Fruit fly (Drosophila melanogaster) whole organism, wandering third instar larva: Measurements from ENCODE around the gene CG13926.

ENCODE experiments used
- Abd-B ChIP-seq: fragments of >200 bp; optimal IDR thresholded peaks from 2 replicates; lab custom pipeline; 2017; ENCODE audit warnings: missing biosample characterization, missing genetic modification characterization
- CG32264 ChIP-seq: fragments of 200-800 bp; sonication (Bioruptor generic); optimal IDR thresholded peaks from 2 replicates; lab custom pipeline; 2016; ENCODE audit warnings: missing biosample characterization, missing genetic modification characterization
- CG9705 ChIP-seq: fragments of 200-800 bp; sonication (Bioruptor generic); optimal IDR thresholded peaks from 2 replicates; lab custom pipeline; 2018; ENCODE audit warnings: missing biosample characterization, mild to moderate bottlenecking, missing genetic modification characterization
- CrebA ChIP-seq: fragments of 200-800 bp; sonication (Bioruptor generic); optimal IDR thresholded peaks from 2 replicates; lab custom pipeline; 2016; ENCODE audit warnings: missing biosample characterization, mild to moderate bottlenecking, missing genetic modification characterization, borderline replicate concordance
- Dfd ChIP-seq: fragments of >200 bp; optimal IDR thresholded peaks from 2 replicates; lab custom pipeline; 2017; ENCODE audit warnings: missing biosample characterization, missing genetic modification characterization
- Dif ChIP-seq: fragments of 200-275, 200-300 bp; sonication (Bioruptor generic); optimal IDR thresholded peaks from 2 replicates; lab custom pipeline; 2018; ENCODE audit warnings: missing biosample characterization, missing genetic modification characterization; ENCODE audit not compliant: partially characterized antibody
- GATAd ChIP-seq: sonication (Bioruptor generic); optimal IDR thresholded peaks from 2 replicates; lab custom pipeline; 2016; ENCODE audit warnings: missing biosample characterization, missing genetic modification characterization
- HLH106 ChIP-seq: fragments of 200-800 bp; optimal IDR thresholded peaks from 3 replicates; lab custom pipeline; 2019; ENCODE audit warnings: missing biosample characterization, mild to moderate bottlenecking, missing genetic modification characterization, moderate library complexity
- Hnf4 ChIP-seq: fragments of 200-800 bp; sonication (Bioruptor generic); optimal IDR thresholded peaks from 2 replicates; lab custom pipeline; 2016; ENCODE audit warnings: missing biosample characterization, mild to moderate bottlenecking, missing genetic modification characterization
- Hr78 ChIP-seq: fragments of >200 bp; optimal IDR thresholded peaks from 2 replicates; lab custom pipeline; 2017; ENCODE audit warnings: missing biosample characterization, missing genetic modification characterization
- Hr83 ChIP-seq: fragments of 200-300 bp; sonication (Bioruptor generic); optimal IDR thresholded peaks from 2 replicates; lab custom pipeline; 2016; ENCODE audit warnings: missing biosample characterization, mild to moderate bottlenecking, missing genetic modification characterization, moderate library complexity; ENCODE audit not compliant: poor library complexity, severe bottlenecking
- Jra ChIP-seq: sonication (Bioruptor generic); optimal IDR thresholded peaks from 2 replicates; lab custom pipeline; 2016; ENCODE audit warnings: missing biosample characterization, missing genetic modification characterization
- Mio ChIP-seq: sonication (Bioruptor generic); optimal IDR thresholded peaks from 2 replicates; lab custom pipeline; 2016; ENCODE audit warnings: missing biosample characterization, missing genetic modification characterization
- N ChIP-seq: fragments of >200 bp; optimal IDR thresholded peaks from 2 replicates; lab custom pipeline; 2018; ENCODE audit warnings: missing biosample characterization, missing external identifiers, missing genetic modification characterization
- OdsH ChIP-seq: fragments of 200-800 bp; sonication (Bioruptor generic); optimal IDR thresholded peaks from 2 replicates; lab custom pipeline; 2016; ENCODE audit warnings: missing biosample characterization, mild to moderate bottlenecking, missing genetic modification characterization
- Rel ChIP-seq, 2 experiments: fragments of 200-800 bp; sonication (Bioruptor generic) in 1 of 2; optimal IDR thresholded peaks; 2 replicates in 1 of 2; 3 replicates in 1 of 2; lab custom pipeline; 2016 to 2019; ENCODE audit warnings: mild to moderate bottlenecking in 2 of 2, missing biosample characterization in 2 of 2, missing genetic modification characterization in 2 of 2, moderate library complexity in 1 of 2
- Sp1 ChIP-seq: fragments of 200-800 bp; sonication (Bioruptor generic); optimal IDR thresholded peaks from 3 replicates; lab custom pipeline; 2019; ENCODE audit warnings: missing biosample characterization, mild to moderate bottlenecking, missing genetic modification characterization, moderate library complexity
- Vsx2 ChIP-seq: fragments of 200-300, 225-300 bp; sonication (Bioruptor generic); optimal IDR thresholded peaks from 2 replicates; lab custom pipeline; 2018; ENCODE audit warnings: missing biosample characterization, missing genetic modification characterization; ENCODE audit not compliant: partially characterized antibody
- br ChIP-seq: fragments of 200-800 bp; sonication (Bioruptor generic); optimal IDR thresholded peaks from 2 replicates; lab custom pipeline; 2016; ENCODE audit warnings: missing biosample characterization, missing genetic modification characterization
- brk ChIP-seq: fragments of 200-800 bp; sonication (Bioruptor generic); optimal IDR thresholded peaks from 2 replicates; lab custom pipeline; 2016; ENCODE audit warnings: missing biosample characterization, mild to moderate bottlenecking, missing genetic modification characterization
- dl ChIP-seq, 2 experiments: fragments of 175-275, 200-275 bp in 1 of 2; fragments of 200-275 bp in 1 of 2; sonication (Bioruptor generic); optimal IDR thresholded peaks; lab custom pipeline; 2018; ENCODE audit warnings: mild to moderate bottlenecking in 2 of 2, missing biosample characterization in 2 of 2, missing genetic modification characterization in 2 of 2, moderate library complexity in 2 of 2; ENCODE audit not compliant: partially characterized antibody in 2 of 2, insufficient read depth in 1 of 2
- dmrt93B ChIP-seq: fragments of 200-800 bp; sonication (Bioruptor generic); optimal IDR thresholded peaks from 2 replicates; lab custom pipeline; 2018; ENCODE audit warnings: missing biosample characterization, mild to moderate bottlenecking, missing genetic modification characterization
- dsf ChIP-seq: sonication (Bioruptor generic); optimal IDR thresholded peaks from 2 replicates; lab custom pipeline; 2016; ENCODE audit warnings: missing biosample characterization, missing genetic modification characterization, borderline replicate concordance
- ey ChIP-seq: fragments of 200-800 bp; sonication (Bioruptor generic); optimal IDR thresholded peaks from 2 replicates; lab custom pipeline; 2016; ENCODE audit warnings: missing biosample characterization, missing genetic modification characterization
- foxo ChIP-seq, 2 experiments: fragments of 200-800 bp; sonication (Bioruptor generic); optimal IDR thresholded peaks; 2 replicates in 1 of 2; 3 replicates in 1 of 2; lab custom pipeline; 2016 to 2017; ENCODE audit warnings: missing biosample characterization in 2 of 2, missing genetic modification characterization in 2 of 2
- fru ChIP-seq: fragments of 200-800 bp; sonication (Bioruptor generic); optimal IDR thresholded peaks from 3 replicates; lab custom pipeline; 2016; ENCODE audit warnings: missing biosample characterization, mild to moderate bottlenecking, missing genetic modification characterization
- h ChIP-seq: fragments of 200-800 bp; sonication (Bioruptor generic); optimal IDR thresholded peaks from 3 replicates; lab custom pipeline; 2016; ENCODE audit warnings: missing biosample characterization, mild to moderate bottlenecking, missing genetic modification characterization
- jim ChIP-seq: fragments of 175-275, 200-325 bp; sonication (Bioruptor generic); optimal IDR thresholded peaks from 2 replicates; lab custom pipeline; 2016; ENCODE audit warnings: missing biosample characterization, mild to moderate bottlenecking, missing genetic modification characterization
- lola ChIP-seq: fragments of >200 bp; optimal IDR thresholded peaks from 2 replicates; lab custom pipeline; 2017; ENCODE audit warnings: missing biosample characterization, missing genetic modification characterization
- pan ChIP-seq: fragments of >200 bp; optimal IDR thresholded peaks from 2 replicates; lab custom pipeline; 2017
- psq ChIP-seq: fragments of 200-800 bp; sonication (Bioruptor generic); optimal IDR thresholded peaks from 3 replicates; lab custom pipeline; 2017; ENCODE audit warnings: missing biosample characterization, mild to moderate bottlenecking, missing genetic modification characterization, moderate library complexity
- rgr ChIP-seq: fragments of 200-800 bp; sonication (Bioruptor generic); optimal IDR thresholded peaks from 3 replicates; lab custom pipeline; 2016; ENCODE audit warnings: missing biosample characterization, mild to moderate bottlenecking, missing genetic modification characterization
- sage ChIP-seq: fragments of 200-800 bp; sonication (Bioruptor generic); optimal IDR thresholded peaks from 2 replicates; lab custom pipeline; 2016; ENCODE audit warnings: missing biosample characterization, mild to moderate bottlenecking, missing genetic modification characterization
- sv ChIP-seq: fragments of 200-800 bp; sonication (Bioruptor generic); optimal IDR thresholded peaks from 3 replicates; lab custom pipeline; 2016; ENCODE audit warnings: missing biosample characterization, missing genetic modification characterization
- tai ChIP-seq: sonication (Bioruptor generic); optimal IDR thresholded peaks from 2 replicates; lab custom pipeline; 2016; ENCODE audit warnings: missing biosample characterization, missing genetic modification characterization
- usp ChIP-seq: fragments of >200 bp; optimal IDR thresholded peaks from 2 replicates; lab custom pipeline; 2017; ENCODE audit warnings: missing biosample characterization, missing genetic modification characterization
- woc ChIP-seq: sonication (Bioruptor generic); optimal IDR thresholded peaks from 2 replicates; lab custom pipeline; 2016; ENCODE audit warnings: missing biosample characterization, mild to moderate bottlenecking, missing genetic modification characterization

The CG13926 gene

DNA sequence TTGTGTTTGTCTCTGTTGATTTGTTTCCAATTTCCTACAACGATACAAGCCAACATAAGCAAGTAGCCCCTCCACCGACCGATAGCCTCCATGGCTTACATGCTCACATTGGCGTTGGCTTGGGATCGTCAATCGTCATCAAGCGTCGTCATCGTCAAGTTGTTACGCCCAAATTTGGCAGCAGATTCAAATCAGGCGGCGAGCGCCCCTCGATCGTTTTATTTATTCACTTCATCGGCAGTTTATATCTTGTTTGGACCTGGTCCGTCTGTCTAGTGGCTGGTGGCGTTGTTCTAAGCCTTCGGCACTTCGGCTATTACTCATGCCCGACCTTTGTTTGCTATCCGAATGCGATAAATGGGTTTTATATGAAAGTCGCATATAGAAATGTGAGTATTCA, 27.8 kb downstream of the CG13926 start:
- no peak for TF ChIP-seq sv (GFP tag; lab: Kevin White, UChicago)
- TF ChIP-seq HLH106 (tag; lab: Kevin White, UChicago), result no peak
- TF ChIP-seq dmrt93B, result no peak
- TF ChIP-seq foxo (GFP tag; optimal IDR thresholded peaks at IDR 0.05; lab: Kevin White, UChicago), result no peak
- TF ChIP-seq dl (GFP tag; optimal IDR thresholded peaks at IDR 0.05; lab: Kevin White, UChicago; ENCODE audit: insufficient read depth in 1 of 2, partially characterized antibody in 2 of 2), result no peak
- no peak for TF ChIP-seq Hr83
- TF ChIP-seq Mio (GFP tag; lab: Kevin White, UChicago), result no peak
- TF ChIP-seq Dif (GFP tag; lab: Kevin White, UChicago), result no peak
- TF ChIP-seq tai (GFP tag; lab: Kevin White, UChicago), result no peak
- TF ChIP-seq Rel (GFP tag; optimal IDR thresholded peaks at IDR 0.05; lab: Kevin White, UChicago), result no peak
- TF ChIP-seq Rel (tag; optimal IDR thresholded peaks at IDR 0.05; lab: Kevin White, UChicago), result no peak
- no peak for TF ChIP-seq Vsx2 (GFP tag; lab: Kevin White, UChicago)
- no peak for TF ChIP-seq Abd-B (GFP tag; lab: Kevin White, UChicago)
- TF ChIP-seq OdsH, result no peak
- TF ChIP-seq lola, result no peak

DNA sequence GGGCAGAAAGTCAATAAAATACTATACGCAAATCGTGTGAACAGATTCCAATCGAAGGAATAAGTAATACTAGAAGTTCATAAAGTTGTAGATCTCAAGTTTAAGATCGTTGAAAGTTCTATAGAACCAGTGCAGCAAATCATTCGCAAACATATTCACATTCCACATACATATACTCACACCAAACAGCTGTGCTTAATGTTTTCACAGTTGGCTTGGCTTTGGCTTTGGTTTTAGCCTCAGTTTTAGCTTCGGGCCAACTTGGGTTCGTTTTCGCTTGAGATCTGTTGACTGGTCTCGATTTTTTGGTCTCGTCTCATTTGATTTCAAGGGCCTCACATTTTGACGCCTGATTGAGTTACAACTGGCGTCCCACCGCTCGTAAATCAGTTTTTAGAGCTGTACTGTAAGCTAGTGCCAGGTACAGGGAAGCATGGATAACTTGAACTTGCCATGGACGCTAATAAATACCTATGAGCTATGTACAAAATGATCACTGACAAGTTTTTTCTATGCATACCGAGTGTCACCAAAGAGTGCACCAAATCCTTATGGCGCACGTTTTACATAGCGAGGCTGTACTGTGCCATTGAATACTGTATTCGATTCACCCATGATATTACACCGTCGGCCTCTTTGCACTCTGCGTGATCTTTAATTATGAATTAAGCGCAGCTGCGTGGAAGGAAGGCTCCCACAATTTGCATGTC, 30.7 kb downstream of the CG13926 start:
- TF ChIP-seq lola, result no peak
- peak; percentile 70 for TF ChIP-seq ey (GFP tag; lab: Kevin White, UChicago)
- TF ChIP-seq Dfd (GFP tag; lab: Kevin White, UChicago), result no peak
- no peak for TF ChIP-seq pan (lab: Kevin White, UChicago)
- TF ChIP-seq jim (GFP tag; lab: Kevin White, UChicago), result no peak
- no peak for TF ChIP-seq brk (GFP tag; lab: Kevin White, UChicago)
- no peak for TF ChIP-seq N
- peak in 1 of 2 experiments; percentile 80 for TF ChIP-seq foxo (GFP tag; optimal IDR thresholded peaks at IDR 0.05; lab: Kevin White, UChicago)
- TF ChIP-seq Mio (GFP tag; lab: Kevin White, UChicago), result no peak
- peak; percentile 67 for TF ChIP-seq fru
- TF ChIP-seq h (GFP tag; lab: Kevin White, UChicago), result peak; percentile 75
- no peak for TF ChIP-seq GATAd (GFP tag; lab: Kevin White, UChicago)
- no peak for TF ChIP-seq Rel (GFP tag; optimal IDR thresholded peaks at IDR 0.05; lab: Kevin White, UChicago)
- TF ChIP-seq Rel (tag; optimal IDR thresholded peaks at IDR 0.05; lab: Kevin White, UChicago), result no peak
- TF ChIP-seq HLH106 (tag; lab: Kevin White, UChicago), result peak; percentile 69
- peak; percentile 65 for TF ChIP-seq OdsH
- no peak for TF ChIP-seq usp (GFP tag; lab: Kevin White, UChicago)
- peak; percentile 45 for TF ChIP-seq CG9705 (GFP tag; lab: Kevin White, UChicago)
- TF ChIP-seq psq, result peak; percentile 43
- peak; percentile 66 for TF ChIP-seq br
- peak; percentile 14 for TF ChIP-seq woc (GFP tag; lab: Kevin White, UChicago)
- peak; percentile 59 for TF ChIP-seq Hnf4
- peak; percentile 60 for TF ChIP-seq Sp1 (GFP tag; lab: Kevin White, UChicago)
- TF ChIP-seq sv (GFP tag; lab: Kevin White, UChicago), result peak; percentile 74
- TF ChIP-seq dmrt93B, result peak; percentile 46
- no peak for TF ChIP-seq dsf (GFP tag; lab: Kevin White, UChicago)
- TF ChIP-seq CG32264 (GFP tag; lab: Kevin White, UChicago), result no peak
- TF ChIP-seq rgr (GFP tag; lab: Kevin White, UChicago), result peak; percentile 69

DNA sequence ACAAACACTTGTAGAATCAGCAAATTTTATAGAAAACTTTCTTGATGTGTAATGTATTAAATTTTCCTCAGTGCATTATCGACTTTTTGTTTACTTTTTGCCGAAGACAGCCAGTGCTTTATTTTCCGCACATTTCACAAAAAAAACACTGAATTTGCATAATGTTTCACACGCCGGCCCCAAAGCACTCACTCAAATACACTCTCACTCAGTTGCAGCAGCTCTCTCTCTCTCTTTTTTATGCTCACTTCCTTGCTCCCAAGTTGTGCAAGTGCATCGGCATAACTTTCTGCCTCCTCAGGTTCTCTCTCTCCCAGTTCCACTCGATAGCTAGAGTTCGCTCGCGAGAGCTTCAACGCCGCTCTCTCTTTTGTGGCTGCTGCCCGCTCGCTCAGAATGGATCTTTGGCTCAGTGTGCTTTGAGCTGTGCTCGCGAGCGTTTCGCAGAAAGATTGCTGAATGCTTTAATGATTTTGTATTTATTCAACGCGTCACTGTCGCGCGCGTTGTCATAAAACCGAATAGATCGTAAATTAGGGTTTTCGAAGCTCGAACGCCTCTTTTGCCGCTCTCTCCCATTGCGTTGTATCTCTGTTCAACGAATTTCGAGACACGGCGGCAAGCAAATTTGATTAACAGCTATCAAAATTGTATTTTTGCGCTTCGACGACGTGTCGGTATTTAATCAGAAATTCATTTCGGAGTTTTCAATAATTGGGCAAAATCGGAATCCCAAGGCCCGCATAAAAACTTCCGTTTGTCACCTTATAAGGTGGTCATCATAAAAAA, 31.5 kb downstream of the CG13926 start:
- TF ChIP-seq psq (peak; percentile 41), CG32264 (GFP tag; lab: Kevin White, UChicago) (peak; percentile 45), OdsH (no peak), dmrt93B (no peak), brk (GFP tag; lab: Kevin White, UChicago) (peak; percentile 42), Abd-B (GFP tag; lab: Kevin White, UChicago) (no peak), fru (peak; percentile 48), N (no peak), ey (GFP tag; lab: Kevin White, UChicago) (no peak), GATAd (GFP tag; lab: Kevin White, UChicago) (no peak), h (GFP tag; lab: Kevin White, UChicago) (peak; percentile 90), tai (GFP tag; lab: Kevin White, UChicago) (no peak), Jra (peak; percentile 76), dsf (GFP tag; lab: Kevin White, UChicago) (no peak), br (peak; percentile 49), Hnf4 (peak; percentile 35), Vsx2 (GFP tag; lab: Kevin White, UChicago) (peak; percentile 95), Rel (GFP tag; optimal IDR thresholded peaks at IDR 0.05; lab: Kevin White, UChicago) (peak; percentile 64), Rel (tag; optimal IDR thresholded peaks at IDR 0.05; lab: Kevin White, UChicago) (peak; percentile 10), CrebA (GFP tag; lab: Kevin White, UChicago) (peak; percentile 86), sv (GFP tag; lab: Kevin White, UChicago) (no peak), Dfd (GFP tag; lab: Kevin White, UChicago) (no peak), dl (GFP tag; optimal IDR thresholded peaks at IDR 0.05; lab: Kevin White, UChicago; ENCODE audit: insufficient read depth in 1 of 2, partially characterized antibody in 2 of 2) (peak; percentile 96 to 98), lola (no peak), Hr78 (GFP tag; lab: Kevin White, UChicago) (no peak), sage (peak; percentile 74), HLH106 (tag; lab: Kevin White, UChicago) (no peak), Hr83 (peak; percentile 82), Dif (GFP tag; lab: Kevin White, UChicago) (peak; percentile 99), CG9705 (GFP tag; lab: Kevin White, UChicago) (no peak)
